Fruit fly (Drosophila melanogaster) S2 (cell line): ENCODE results near the gene CG6785.

Experiments
- CG8478 ChIP-seq: fragments of >200 bp; optimal IDR thresholded peaks from 2 replicates; lab custom pipeline; 2018
- CTCF ChIP-seq, 2 experiments: fragments of >200 bp; optimal IDR thresholded peaks; 2 replicates each; lab custom pipeline; 2018

The CG6785 gene

dm6 chr2L:12066617-12067251 lies 21.7 kb upstream of the CG6785 start, which contains the start of gene firl:
firl (minus strand) TSS chr2L:12066775.
- no peak for TF ChIP-seq CG8478 (lab: Kevin White, UChicago)
- no peak for TF ChIP-seq CTCF (optimal IDR thresholded peaks at IDR 0.05; lab: Kevin White, UChicago)

dm6 chr2L:12065683-12066386 lies 20.8 kb upstream of the CG6785 start:
- TF ChIP-seq CG8478 (lab: Kevin White, UChicago) (no peak), CTCF (optimal IDR thresholded peaks at IDR 0.05; lab: Kevin White, UChicago) (no peak)

- TF ChIP-seq CTCF (optimal IDR thresholded peaks at IDR 0.05; lab: Kevin White, UChicago) (no peak), CG8478 (lab: Kevin White, UChicago) (no peak)
Measured at dm6 chr2L:12063035-12063434, 18.0 kb upstream of the CG6785 start, which contains the start of gene Rab3-GAP. Rab3-GAP (minus strand) TSS chr2L:12063184.

- TF ChIP-seq CTCF (optimal IDR thresholded peaks at IDR 0.05; lab: Kevin White, UChicago) (no peak), CG8478 (lab: Kevin White, UChicago) (no peak)
Measured at dm6 chr2L:12055837-12056388, 10.9 kb upstream of the CG6785 start, which contains the start of the genes JhI-21, RpL7-like and CG34164. JhI-21 (minus strand) TSS chr2L:12056042. RpL7-like (plus strand) TSS chr2L:12056326. CG34164 (plus strand) TSS chr2L:12056348.

- TF ChIP-seq CG8478 (lab: Kevin White, UChicago): no peak
- TF ChIP-seq CTCF (optimal IDR thresholded peaks at IDR 0.05; lab: Kevin White, UChicago): no peak
Measured at dm6 chr2L:12053365-12053764, 8.4 kb upstream of the CG6785 start.

DNA sequence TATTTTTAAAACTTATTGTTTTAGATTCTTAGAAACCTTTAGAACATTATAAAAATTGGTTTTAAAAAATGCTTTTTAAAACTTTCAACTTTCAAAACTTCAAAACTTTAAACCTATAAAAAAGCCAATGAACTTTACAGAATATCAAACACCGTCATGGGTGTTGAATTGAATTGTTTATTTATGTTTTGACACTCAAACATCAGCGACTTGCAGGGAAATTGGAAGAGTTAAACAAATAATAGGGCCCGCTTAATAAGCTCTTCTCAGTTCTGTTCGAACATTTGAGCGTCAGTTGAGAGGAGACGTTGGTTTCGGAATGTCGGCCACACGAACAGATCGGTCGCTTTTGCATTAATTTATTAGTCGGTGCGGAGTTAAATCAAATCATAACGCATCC lies 4.1 kb upstream of the CG6785 start, which contains the start of gene PLCXD:
Gene PLCXD, plus strand, starts transcription at position 286 of the 400 bp plus-strand sequence.
- no peak for TF ChIP-seq CG8478 (lab: Kevin White, UChicago)

dm6 chr2L:12048723-12049122 lies 3.7 kb upstream of the CG6785 start, which contains the start of gene Plzf:
Plzf (minus strand) TSS chr2L:12048918.
- TF ChIP-seq CG8478 (lab: Kevin White, UChicago) (no peak), CTCF (optimal IDR thresholded peaks at IDR 0.05; lab: Kevin White, UChicago) (no peak)

DNA sequence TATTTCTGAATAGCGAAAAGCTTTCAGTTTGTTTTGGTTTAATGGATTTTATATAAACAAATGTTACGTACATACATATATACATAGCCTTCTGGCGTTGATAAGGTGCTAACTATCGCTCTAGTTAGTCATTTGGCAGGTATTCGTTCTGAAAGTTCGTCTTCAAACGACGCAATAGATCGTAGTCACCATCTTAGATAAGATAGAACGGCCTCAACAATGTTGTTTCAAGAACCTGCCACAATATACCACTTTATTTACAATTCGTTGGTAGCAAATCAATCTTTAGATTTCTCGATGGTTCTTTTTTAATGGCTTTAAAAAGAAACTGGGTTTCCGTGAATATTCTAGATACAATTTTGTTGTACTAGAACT lies 1.8 kb upstream of the CG6785 start:
- TF ChIP-seq CTCF (optimal IDR thresholded peaks at IDR 0.05; lab: Kevin White, UChicago) (no peak), CG8478 (lab: Kevin White, UChicago) (no peak)

DNA sequence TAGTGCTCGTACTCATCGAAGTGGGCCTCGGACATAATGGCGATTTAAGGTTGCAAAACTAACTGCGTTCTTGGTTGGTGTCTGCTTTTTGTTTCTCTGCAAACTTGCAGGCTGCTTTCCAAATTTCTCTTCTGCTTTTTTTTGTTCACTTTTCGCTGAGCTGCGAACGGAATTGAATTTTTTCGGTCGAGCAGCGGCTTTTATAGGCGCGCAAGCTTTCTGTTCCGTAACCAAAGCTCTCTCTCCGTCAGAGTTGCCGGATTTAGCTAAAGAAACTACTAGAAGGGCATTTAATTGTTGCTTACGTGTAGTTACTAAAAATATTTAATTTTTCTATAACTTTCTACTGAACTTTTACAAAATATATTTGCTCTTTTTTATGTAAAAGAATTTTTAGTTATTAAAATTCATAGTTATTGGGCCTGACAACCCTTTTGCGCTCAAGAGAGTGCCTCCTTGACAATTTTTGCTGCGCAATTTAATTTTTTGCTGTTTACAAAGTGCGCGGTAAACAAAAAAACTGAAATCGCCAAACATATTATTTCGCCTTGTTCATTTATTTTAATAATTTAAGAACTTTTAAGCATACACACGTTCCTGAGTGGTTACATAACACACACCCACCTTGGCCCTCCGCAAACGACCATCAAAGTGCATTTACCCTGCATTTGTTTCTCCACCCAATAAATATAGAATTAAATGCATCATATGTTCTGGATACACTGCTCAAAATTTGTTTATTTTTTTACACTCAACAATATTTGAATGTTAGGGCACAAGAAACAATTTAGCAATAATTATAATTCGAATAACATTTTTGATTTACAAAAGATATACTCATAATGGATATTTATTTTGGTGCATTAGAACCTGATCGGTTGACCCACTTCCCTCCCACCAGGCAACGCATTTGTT lies 1.2 kb upstream of the CG6785 start, which contains the start of gene CG6770:
Gene CG6770, minus strand, starts transcription at position 178 of the 915 bp plus-strand sequence.
- no peak for TF ChIP-seq CTCF (optimal IDR thresholded peaks at IDR 0.05; lab: Kevin White, UChicago)
- no peak for TF ChIP-seq CG8478 (lab: Kevin White, UChicago)

dm6 chr2L:12045578-12045940 lies 559 bp upstream of the CG6785 start:
- TF ChIP-seq CG8478 (lab: Kevin White, UChicago) (no peak), CTCF (optimal IDR thresholded peaks at IDR 0.05; lab: Kevin White, UChicago) (no peak)

- TF ChIP-seq CG8478 (lab: Kevin White, UChicago) (no peak), CTCF (optimal IDR thresholded peaks at IDR 0.05; lab: Kevin White, UChicago) (no peak)
Measured at dm6 chr2L:12040510-12040909, 4.5 kb downstream of the CG6785 start, which contains the start of gene CG6766. CG6766 (minus strand) TSS chr2L:12040689.

- TF ChIP-seq CTCF (optimal IDR thresholded peaks at IDR 0.05; lab: Kevin White, UChicago) (no peak), CG8478 (lab: Kevin White, UChicago) (no peak)
Measured at dm6 chr2L:12038177-12038581, 6.8 kb downstream of the CG6785 start, which contains the start of gene Tom70. Tom70 (minus strand) TSS chr2L:12038511.

dm6 chr2L:12033890-12034289 lies 11.1 kb downstream of the CG6785 start, which contains the start of gene CG18788:
CG18788 (plus strand) TSS chr2L:12034190.
- TF ChIP-seq CTCF (optimal IDR thresholded peaks at IDR 0.05; lab: Kevin White, UChicago) (no peak), CG8478 (lab: Kevin White, UChicago) (no peak)
